Fruit fly (Drosophila melanogaster) S2 (cell line): ENCODE results near the gene CG4408.

Experiments
- CG8478 ChIP-seq: fragments of >200 bp; optimal IDR thresholded peaks from 2 replicates; lab custom pipeline; 2018
- CTCF ChIP-seq, 2 experiments: fragments of >200 bp; optimal IDR thresholded peaks; 2 replicates each; lab custom pipeline; 2018

- TF ChIP-seq CTCF (optimal IDR thresholded peaks at IDR 0.05; lab: Kevin White, UChicago): no peak
- no peak for TF ChIP-seq CG8478 (lab: Kevin White, UChicago)
Measured at dm6 chr3R:23318928-23319327, 44.4 kb downstream of the CG4408 start.
